Worm (Caenorhabditis elegans) whole organism, mixed stage, embryonic: ENCODE data around the gene F54D5.24.

Source experiments
- M03D4.4 ChIP-seq: sonication (generic microtip); optimal IDR thresholded peaks from 2 replicates; lab custom pipeline; 2017; ENCODE audit warnings: mild to moderate bottlenecking, missing genetic modification characterization, missing compliant biosample characterization
- blmp-1 ChIP-seq: fragments of 150-350 bp; optimal IDR thresholded peaks from 2 replicates; lab custom pipeline; 2014; ENCODE audit warnings: missing biosample characterization, missing genetic modification characterization
- ceh-39 ChIP-seq: fragments of 150-350 bp; optimal IDR thresholded peaks from 2 replicates; lab custom pipeline; 2014; ENCODE audit warnings: missing biosample characterization, missing genetic modification characterization
- ceh-83 ChIP-seq: fragments of 200-800 bp; sonication (Bioruptor generic); optimal IDR thresholded peaks from 2 replicates; lab custom pipeline; 2018; ENCODE audit warnings: mild to moderate bottlenecking, missing genetic modification characterization, missing compliant biosample characterization
- ces-1 ChIP-seq: fragments of 150-350 bp; optimal IDR thresholded peaks from 2 replicates; lab custom pipeline; 2014; ENCODE audit warnings: missing biosample characterization, missing genetic modification reagents, missing genetic modification characterization
- cnd-1 ChIP-seq: fragments of 200-800 bp; sonication (Bioruptor generic); optimal IDR thresholded peaks from 2 replicates; lab custom pipeline; 2018; ENCODE audit warnings: mild to moderate bottlenecking, missing genetic modification characterization, missing compliant biosample characterization
- drap-1 ChIP-seq: fragments of 200-800 bp; sonication (Bioruptor generic); optimal IDR thresholded peaks from 3 replicates; lab custom pipeline; 2018; ENCODE audit warnings: mild to moderate bottlenecking, missing genetic modification characterization, missing compliant biosample characterization
- elt-1 ChIP-seq: sonication (generic microtip); optimal IDR thresholded peaks from 2 replicates; lab custom pipeline; 2017; ENCODE audit warnings: missing genetic modification characterization, mild to moderate bottlenecking, missing compliant biosample characterization, antibody characterized with exemption, moderate library complexity, borderline replicate concordance; ENCODE audit not compliant: insufficient read depth
- elt-3 ChIP-seq: fragments of 150-350 bp; optimal IDR thresholded peaks from 2 replicates; lab custom pipeline; 2014; ENCODE audit warnings: missing biosample characterization, missing genetic modification characterization
- flh-1 ChIP-seq: fragments of 200-800 bp; sonication (Bioruptor generic); optimal IDR thresholded peaks from 2 replicates; lab custom pipeline; 2018; ENCODE audit warnings: mild to moderate bottlenecking, missing genetic modification characterization, moderate library complexity, missing compliant biosample characterization
- ham-2 ChIP-seq: fragments of 200-800 bp; sonication (Bioruptor generic); optimal IDR thresholded peaks from 2 replicates; lab custom pipeline; 2018; ENCODE audit warnings: mild to moderate bottlenecking, missing genetic modification characterization, missing compliant biosample characterization
- lin-13 ChIP-seq: fragments of 150-350 bp; optimal IDR thresholded peaks from 2 replicates; lab custom pipeline; 2014; ENCODE audit warnings: missing biosample characterization, missing genetic modification characterization
- lin-32 ChIP-seq: fragments of 200-800 bp; sonication (Bioruptor generic); optimal IDR thresholded peaks from 2 replicates; lab custom pipeline; 2018; ENCODE audit warnings: mild to moderate bottlenecking, missing genetic modification characterization, missing compliant biosample characterization
- lsy-2 ChIP-seq: fragments of 150-350 bp; optimal IDR thresholded peaks from 2 replicates; lab custom pipeline; 2014; ENCODE audit warnings: missing biosample characterization, missing genetic modification characterization
- mab-5 ChIP-seq: fragments of 150-350 bp; optimal IDR thresholded peaks from 2 replicates; lab custom pipeline; 2014; ENCODE audit warnings: missing biosample characterization, missing genetic modification characterization
- mep-1 ChIP-seq: fragments of 150-350 bp; optimal IDR thresholded peaks from 2 replicates; lab custom pipeline; 2017; ENCODE audit warnings: missing biosample characterization, missing genetic modification reagents, missing genetic modification characterization, inconsistent platforms
- mls-2 ChIP-seq: sonication (generic microtip); optimal IDR thresholded peaks from 2 replicates; lab custom pipeline; 2016; ENCODE audit warnings: mild to moderate bottlenecking, missing genetic modification characterization, moderate library complexity, missing compliant biosample characterization
- nhr-12 ChIP-seq: fragments of 150-350 bp; optimal IDR thresholded peaks from 2 replicates; lab custom pipeline; 2014; ENCODE audit warnings: missing biosample characterization, missing genetic modification characterization
- nhr-2 ChIP-seq: fragments of 150-350 bp; optimal IDR thresholded peaks from 2 replicates; lab custom pipeline; 2014; ENCODE audit warnings: missing biosample characterization, missing genetic modification characterization
- nhr-237 ChIP-seq: fragments of 150-350 bp; optimal IDR thresholded peaks from 2 replicates; lab custom pipeline; 2014; ENCODE audit warnings: missing biosample characterization, missing genetic modification characterization
- nhr-28 ChIP-seq: fragments of 150-350 bp; optimal IDR thresholded peaks from 2 replicates; lab custom pipeline; 2014; ENCODE audit warnings: missing biosample characterization, missing genetic modification characterization
- nhr-76 ChIP-seq: sonication (generic microtip); optimal IDR thresholded peaks from 2 replicates; lab custom pipeline; 2017; ENCODE audit warnings: missing biosample characterization, missing genetic modification characterization
- pha-4 ChIP-seq: fragments of 150-350 bp; optimal IDR thresholded peaks from 2 replicates; lab custom pipeline; 2018; ENCODE audit warnings: missing biosample characterization, missing genetic modification reagents, missing genetic modification characterization
- sem-2 ChIP-seq: fragments of 200-800 bp; sonication (Bioruptor generic); optimal IDR thresholded peaks from 2 replicates; lab custom pipeline; 2018; ENCODE audit warnings: mild to moderate bottlenecking, missing genetic modification characterization, missing compliant biosample characterization
- sptf-1 ChIP-seq: sonication (generic microtip); optimal IDR thresholded peaks from 2 replicates; lab custom pipeline; 2017; ENCODE audit warnings: mild to moderate bottlenecking, missing genetic modification characterization, moderate library complexity, missing compliant biosample characterization
- tbx-8 ChIP-seq: fragments of 200-800 bp; sonication (Bioruptor generic); optimal IDR thresholded peaks from 2 replicates; lab custom pipeline; 2018; ENCODE audit warnings: mild to moderate bottlenecking, missing genetic modification characterization, moderate library complexity, missing compliant biosample characterization
- unc-120 ChIP-seq: sonication (generic microtip); optimal IDR thresholded peaks from 2 replicates; lab custom pipeline; 2017; ENCODE audit warnings: missing genetic modification characterization, missing compliant biosample characterization; ENCODE audit not compliant: poor library complexity, severe bottlenecking
- unc-39 ChIP-seq: fragments of 150-350 bp; optimal IDR thresholded peaks from 2 replicates; lab custom pipeline; 2014; ENCODE audit warnings: missing biosample characterization, missing genetic modification characterization
- unc-62 ChIP-seq: fragments of 150-350 bp; optimal IDR thresholded peaks from 2 replicates; lab custom pipeline; 2014; ENCODE audit warnings: missing biosample characterization, missing genetic modification reagents, missing genetic modification characterization
- zip-8 ChIP-seq: fragments of 150-350 bp; optimal IDR thresholded peaks from 2 replicates; lab custom pipeline; 2014; ENCODE audit warnings: missing biosample characterization, missing genetic modification characterization
- ztf-11 ChIP-seq: fragments of 150-350 bp; optimal IDR thresholded peaks from 2 replicates; lab custom pipeline; 2014; ENCODE audit warnings: missing biosample characterization, missing genetic modification characterization

Gene F54D5.24

DNA sequence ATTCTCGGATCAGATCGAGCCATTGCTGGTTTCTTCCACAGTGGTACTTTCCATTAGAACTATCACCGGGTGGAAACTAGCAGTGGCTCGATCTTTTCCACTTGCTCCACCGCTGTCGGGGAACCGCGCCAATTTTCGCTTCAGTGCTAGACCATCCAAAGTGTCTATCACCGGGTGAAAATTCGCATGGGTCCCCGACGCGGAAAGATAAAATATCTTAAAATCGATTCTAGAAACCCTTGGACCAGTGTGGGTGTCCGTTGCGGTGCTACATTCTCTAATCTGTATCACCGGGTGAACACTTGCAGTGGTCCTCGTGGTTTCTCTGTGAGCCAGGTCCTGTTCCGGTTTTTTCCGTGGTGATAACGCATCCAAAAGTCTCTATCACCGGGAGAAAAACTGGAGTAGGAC, 18.1 kb upstream of the F54D5.24 start:
- TF ChIP-seq ces-1 (GFP tag; lab: Kevin White, UChicago), result no peak
- no peak for TF ChIP-seq mab-5 (tag; lab: Kevin White, UChicago)
- peak; percentile 35 for TF ChIP-seq tbx-8 (GFP tag; lab: Kevin White, UChicago)
- no peak for TF ChIP-seq pha-4
- TF ChIP-seq M03D4.4, result peak; percentile 34
- TF ChIP-seq nhr-2 (tag; lab: Kevin White, UChicago), result no peak
- peak; percentile 60 for TF ChIP-seq sem-2 (GFP tag; lab: Kevin White, UChicago)
- peak; percentile 27 for TF ChIP-seq mls-2 (tag; lab: Kevin White, UChicago)
- TF ChIP-seq ceh-83, result peak; percentile 86

DNA sequence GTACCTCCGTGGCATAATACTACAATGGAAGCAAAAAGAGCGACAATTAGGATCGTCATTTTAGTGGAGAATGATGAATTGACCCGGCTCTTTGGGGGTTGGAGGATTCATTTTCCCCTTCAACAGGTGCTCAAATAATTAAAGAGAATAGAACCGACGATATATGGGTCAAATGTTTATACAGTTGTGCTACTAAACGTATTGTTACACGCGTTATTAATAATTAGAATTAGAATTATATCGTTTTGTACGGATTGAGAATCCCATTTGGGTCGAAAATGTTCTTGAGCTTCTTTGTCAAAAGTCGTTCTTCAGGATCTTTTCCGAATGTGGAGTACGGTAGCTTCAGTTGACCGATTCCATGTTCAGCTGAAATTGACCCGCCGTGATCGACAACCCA, 17.0 kb upstream of the F54D5.24 start, which contains the start of gene Y62F5A.9:
Y62F5A.9 (minus strand) TSS at position 101 of the 400 bp plus-strand sequence.
- TF ChIP-seq sptf-1 (tag; lab: Kevin White, UChicago), result no peak
- TF ChIP-seq lsy-2 (tag; lab: Kevin White, UChicago), result peak; percentile 4

- TF ChIP-seq lin-32 (GFP tag; lab: Kevin White, UChicago), result no peak
- no peak for TF ChIP-seq nhr-12 (tag; lab: Kevin White, UChicago)
- TF ChIP-seq unc-39 (tag; lab: Kevin White, UChicago), result no peak
- no peak for TF ChIP-seq lin-13 (tag; lab: Kevin White, UChicago)
- TF ChIP-seq ham-2 (GFP tag; lab: Kevin White, UChicago), result no peak
- TF ChIP-seq nhr-237 (tag; lab: Kevin White, UChicago), result no peak
- peak; percentile 8 for TF ChIP-seq lsy-2 (tag; lab: Kevin White, UChicago)
- no peak for TF ChIP-seq mep-1 (tag; lab: Kevin White, UChicago)
- no peak for TF ChIP-seq elt-1 (tag; lab: Kevin White, UChicago)
- TF ChIP-seq blmp-1, result no peak
- no peak for TF ChIP-seq unc-62 (GFP tag; lab: Kevin White, UChicago)
- peak; percentile 59 for TF ChIP-seq ces-1 (GFP tag; lab: Kevin White, UChicago)
- TF ChIP-seq nhr-76 (tag; lab: Kevin White, UChicago), result no peak
- TF ChIP-seq ceh-83, result no peak
- TF ChIP-seq elt-3 (tag; lab: Kevin White, UChicago), result no peak
- no peak for TF ChIP-seq flh-1 (GFP tag; lab: Kevin White, UChicago)
- TF ChIP-seq drap-1, result no peak
- no peak for TF ChIP-seq pha-4
- peak; percentile 58 for TF ChIP-seq sptf-1 (tag; lab: Kevin White, UChicago)
- TF ChIP-seq nhr-28 (tag; lab: Kevin White, UChicago), result no peak
Measured at ce11 chrII:11542385-11542784, 13.4 kb upstream of the F54D5.24 start, which contains the start of gene gtf-2E2. gtf-2E2 (minus strand) TSS chrII:11542495.

ce11 chrII:11542958-11543357, 12.8 kb upstream of the F54D5.24 start:
- TF ChIP-seq nhr-2 (tag; lab: Kevin White, UChicago) (peak; percentile 6), unc-62 (GFP tag; lab: Kevin White, UChicago) (no peak), zip-8 (tag; lab: Kevin White, UChicago) (peak; percentile 62), cnd-1 (tag; lab: Kevin White, UChicago) (peak; percentile 56)

- TF ChIP-seq unc-120 (tag; lab: Kevin White, UChicago) (no peak), unc-39 (tag; lab: Kevin White, UChicago) (no peak), ceh-39 (tag; lab: Kevin White, UChicago) (no peak), ztf-11 (no peak), mep-1 (tag; lab: Kevin White, UChicago) (no peak), drap-1 (no peak), ham-2 (GFP tag; lab: Kevin White, UChicago) (no peak), lin-32 (GFP tag; lab: Kevin White, UChicago) (no peak), lin-13 (tag; lab: Kevin White, UChicago) (no peak), elt-3 (tag; lab: Kevin White, UChicago) (no peak), mls-2 (tag; lab: Kevin White, UChicago) (no peak), blmp-1 (no peak)
Measured at ce11 chrII:11544714-11545113, 11.0 kb upstream of the F54D5.24 start, which contains the start of gene F54D5.9. F54D5.9 (minus strand) TSS chrII:11544828.
